Worm (Caenorhabditis elegans): ENCODE measurements around the gene clc-22.

ce11 chrII:3954018-3954417, 41.9 kb downstream of the clc-22 start:
- TF ChIP-seq med-1 (GFP tag; optimal IDR thresholded peaks at IDR 0.05; ENCODE audit: insufficient read depth), result no peak
- TF ChIP-seq ztf-23 (GFP tag; IDR thresholded peaks at IDR 0.05), result no peak
- TF ChIP-seq klf-2 (GFP tag; conservative IDR thresholded peaks at IDR 0.05), result no peak
- TF ChIP-seq flt-1 (GFP tag; IDR thresholded peaks at IDR 0.05), result no peak
- TF ChIP-seq cog-1 (tag; optimal IDR thresholded peaks at IDR 0.05), result no peak
- no peak for TF ChIP-seq tab-1 (GFP tag; IDR thresholded peaks at IDR 0.05)
- no peak for TF ChIP-seq ztf-29 (GFP tag; IDR thresholded peaks at IDR 0.05)
- no peak for TF ChIP-seq T22C8.4 (GFP tag; IDR thresholded peaks at IDR 0.05)
- no peak for TF ChIP-seq ref-1 (GFP tag; conservative IDR thresholded peaks at IDR 0.05)

All from whole organism, midembryonic.